Worm (Caenorhabditis elegans): Measurements from ENCODE around the gene Y105C5A.508.
"Not testable (repeated sequence)": the region's sequence is repeated elsewhere in the genome, so short reads cannot be mapped to it uniquely, and the experiment has no call there.

DNA sequence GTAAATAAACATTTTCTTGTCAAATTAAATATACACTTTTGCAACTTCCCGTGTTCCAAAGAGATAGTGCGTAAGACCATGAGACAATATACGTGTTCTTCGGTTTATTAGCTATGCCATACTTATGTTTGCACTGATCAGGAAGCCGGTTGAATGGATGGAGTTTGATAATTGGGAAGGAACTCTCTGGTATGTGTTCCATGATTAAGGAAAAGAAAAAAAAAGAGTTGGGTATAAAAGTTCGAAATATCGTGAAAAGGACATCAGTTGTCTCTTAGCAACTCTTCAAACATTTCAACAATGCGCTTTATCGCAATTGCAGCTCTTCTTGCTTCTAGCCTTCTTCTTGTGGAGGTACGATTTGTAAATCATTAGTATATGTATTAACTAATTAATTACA lies 4.9 kb upstream of the Y105C5A.508 start, which contains the start of gene pqn-76:
- not testable (repeated sequence) for TF ChIP-seq R02D3.7 (tag; optimal IDR thresholded peaks at IDR 0.05); ceh-16 (tag; optimal IDR thresholded peaks at IDR 0.05); elt-2 (tag; optimal IDR thresholded peaks at IDR 0.05); nhr-43 (tag; optimal IDR thresholded peaks at IDR 0.05; ENCODE audit: poor library complexity, severe bottlenecking); sea-2 (GFP tag; optimal IDR thresholded peaks at IDR 0.05); snpc-4 (tag; optimal IDR thresholded peaks at IDR 0.05); mdl-1 (tag; optimal IDR thresholded peaks at IDR 0.05); nhr-25 (tag; optimal IDR thresholded peaks at IDR 0.05); zag-1 (tag; optimal IDR thresholded peaks at IDR 0.05); ztf-11 (tag; optimal IDR thresholded peaks at IDR 0.05); eor-1 (tag; optimal IDR thresholded peaks at IDR 0.05)
